Worm (Caenorhabditis elegans) whole organism, young adult: ENCODE results near the gene C17C3.15.
A peak's percentile ranks its signal among the peaks of the same experiment; 100 is the strongest.

Experiments used
- B0261.1 ChIP-seq: sonication (generic microtip); optimal IDR thresholded peaks from 2 replicates; lab custom pipeline; 2016; ENCODE audit warnings: mild to moderate bottlenecking, missing genetic modification characterization, moderate library complexity, missing compliant biosample characterization
- B0336.3 ChIP-seq: fragments of 200-800 bp; sonication (Bioruptor generic); IDR thresholded peaks from 2 replicates; pipeline ENCODE4 v1.3.6; 2022; ENCODE audit warnings: missing genetic modification characterization, missing compliant biosample characterization
- C17E4.6 ChIP-seq: fragments of 200-800 bp; sonication (Bioruptor generic); IDR thresholded peaks from 2 replicates; pipeline ENCODE4 v1.3.6; 2022; ENCODE audit warnings: missing genetic modification reagents, missing genetic modification characterization, missing compliant biosample characterization
- D2030.7 ChIP-seq: fragments of 200-800 bp; sonication (Bioruptor generic); IDR thresholded peaks from 2 replicates; pipeline ENCODE4 v1.3.6; 2022; ENCODE audit warnings: missing genetic modification reagents, missing genetic modification characterization, missing compliant biosample characterization
- F37B4.10 ChIP-seq: fragments of 200-800 bp; sonication (Bioruptor generic); IDR thresholded peaks from 2 replicates; pipeline ENCODE4 v1.3.6; 2022; ENCODE audit warnings: missing genetic modification characterization, missing compliant biosample characterization
- F49E8.2 ChIP-seq: sonication (generic microtip); optimal IDR thresholded peaks from 3 replicates; lab custom pipeline; 2017; ENCODE audit warnings: missing genetic modification characterization, mild to moderate bottlenecking, missing compliant biosample characterization, antibody characterized with exemption, moderate library complexity; ENCODE audit not compliant: insufficient read depth
- F55B11.4 ChIP-seq: sonication (generic microtip); optimal IDR thresholded peaks from 2 replicates; lab custom pipeline; 2016; ENCODE audit warnings: missing compliant biosample characterization, missing genetic modification characterization, borderline replicate concordance; ENCODE audit not compliant: insufficient read depth
- K11D2.4 ChIP-seq: fragments of 200-800 bp; sonication (Bioruptor generic); IDR thresholded peaks from 2 replicates; pipeline ENCODE4 v1.3.6; 2022; ENCODE audit warnings: missing genetic modification reagents, missing genetic modification characterization, missing compliant biosample characterization
- T07F8.4 ChIP-seq: sonication (generic microtip); optimal IDR thresholded peaks from 2 replicates; lab custom pipeline; 2016; ENCODE audit warnings: mild to moderate bottlenecking, missing genetic modification characterization, moderate library complexity, missing compliant biosample characterization
- T26A5.8 ChIP-seq: sonication (generic microtip); optimal IDR thresholded peaks from 2 replicates; lab custom pipeline; 2016; ENCODE audit warnings: missing genetic modification characterization, missing compliant biosample characterization
- Y79H2A.3 ChIP-seq: fragments of 200-800 bp; sonication (Bioruptor generic); conservative IDR thresholded peaks from 2 replicates; pipeline ENCODE4 v1.3.6; 2022; ENCODE audit warnings: missing genetic modification reagents, missing genetic modification characterization, missing compliant biosample characterization
- ZK185.1 ChIP-seq: sonication (generic microtip); optimal IDR thresholded peaks from 2 replicates; lab custom pipeline; 2016; ENCODE audit warnings: mild to moderate bottlenecking, missing genetic modification characterization, missing compliant biosample characterization; ENCODE audit not compliant: poor library complexity, severe bottlenecking
- ama-1 ChIP-seq, 3 experiments: fragments of 150-350 bp in 1 of 3; sonication (generic microtip) in 2 of 3; optimal IDR thresholded peaks; 2 replicates each; lab custom pipeline; 2014 to 2018; ENCODE audit warnings: missing biosample characterization in 2 of 3, missing genetic modification characterization in 2 of 3, missing genetic modification reagents in 2 of 3
- aptf-3 ChIP-seq: fragments of 200-800 bp; sonication (Bioruptor generic); IDR thresholded peaks from 2 replicates; pipeline ENCODE4 v1.3.6; 2022; ENCODE audit warnings: missing genetic modification characterization, missing compliant biosample characterization
- athp-1 ChIP-seq: sonication (generic microtip); optimal IDR thresholded peaks from 2 replicates; lab custom pipeline; 2017; ENCODE audit warnings: mild to moderate bottlenecking, missing genetic modification characterization, missing compliant biosample characterization
- attf-5 ChIP-seq: fragments of 200-800 bp; sonication (Bioruptor generic); optimal IDR thresholded peaks from 2 replicates; lab custom pipeline; 2018; ENCODE audit warnings: mild to moderate bottlenecking, missing genetic modification characterization, missing compliant biosample characterization
- ceh-100 ChIP-seq: fragments of 200-800 bp; sonication (Bioruptor generic); IDR thresholded peaks from 2 replicates; pipeline ENCODE4 v1.3.6; 2022; ENCODE audit warnings: missing genetic modification reagents, missing genetic modification characterization, missing compliant biosample characterization
- ceh-40 ChIP-seq: fragments of 200-800 bp; sonication (Bioruptor generic); IDR thresholded peaks from 2 replicates; pipeline ENCODE4 v1.3.6; 2022; ENCODE audit warnings: missing genetic modification characterization, missing compliant biosample characterization
- ceh-79 ChIP-seq: sonication (generic microtip); optimal IDR thresholded peaks from 2 replicates; lab custom pipeline; 2017; ENCODE audit warnings: mild to moderate bottlenecking, missing genetic modification characterization, missing compliant biosample characterization
- chd-7 ChIP-seq: sonication (generic microtip); optimal IDR thresholded peaks from 2 replicates; lab custom pipeline; 2016; ENCODE audit warnings: mild to moderate bottlenecking, missing genetic modification characterization, moderate library complexity, missing compliant biosample characterization
- die-1 ChIP-seq: sonication (generic microtip); optimal IDR thresholded peaks from 2 replicates; lab custom pipeline; 2016; ENCODE audit warnings: missing genotype, mild to moderate bottlenecking, missing genetic modification characterization, missing compliant biosample characterization
- dox-1 ChIP-seq: fragments of 200-800 bp; sonication (Bioruptor generic); IDR thresholded peaks from 2 replicates; pipeline ENCODE4 v1.3.6; 2022; ENCODE audit warnings: missing genetic modification reagents, missing genetic modification characterization, missing compliant biosample characterization
- gei-17 ChIP-seq: fragments of 200-800 bp; sonication (Bioruptor generic); optimal IDR thresholded peaks from 2 replicates; lab custom pipeline; 2018; ENCODE audit warnings: mild to moderate bottlenecking, missing genetic modification characterization, missing compliant biosample characterization
- hlh-26 ChIP-seq: fragments of 200-800 bp; sonication (Bioruptor generic); conservative IDR thresholded peaks from 2 replicates; pipeline ENCODE4 v1.3.6; 2022; ENCODE audit warnings: missing genetic modification reagents, missing genetic modification characterization, missing compliant biosample characterization
- hmg-1.2 ChIP-seq: fragments of 200-800 bp; sonication (Bioruptor generic); IDR thresholded peaks from 2 replicates; pipeline ENCODE4 v1.3.6; 2022; ENCODE audit warnings: missing genetic modification reagents, missing genetic modification characterization, missing compliant biosample characterization
- hsf-1 ChIP-seq: fragments of 200-800 bp; sonication (Bioruptor generic); IDR thresholded peaks from 2 replicates; pipeline ENCODE4 v1.3.6; 2022; ENCODE audit warnings: missing genetic modification reagents, missing genetic modification characterization, missing compliant biosample characterization
- lag-1 ChIP-seq: fragments of 200-800 bp; sonication (Bioruptor generic); IDR thresholded peaks from 2 replicates; pipeline ENCODE4 v1.3.6; 2022; ENCODE audit warnings: missing genetic modification reagents, missing genetic modification characterization, missing compliant biosample characterization
- let-526 ChIP-seq: fragments of 200-800 bp; sonication (Bioruptor generic); IDR thresholded peaks from 2 replicates; pipeline ENCODE4 v1.3.6; 2022; ENCODE audit warnings: missing genetic modification reagents, missing genetic modification characterization, missing compliant biosample characterization
- lin-35 ChIP-seq, 3 experiments: fragments of 150-350 bp in 2 of 3; sonication (generic microtip) in 1 of 3; optimal IDR thresholded peaks; 2 replicates each; lab custom pipeline; 2014 to 2018; ENCODE audit warnings: missing biosample characterization in 3 of 3, missing genetic modification characterization in 3 of 3, missing genetic modification reagents in 3 of 3
- lin-40 ChIP-seq: sonication (generic microtip); optimal IDR thresholded peaks from 2 replicates; lab custom pipeline; 2016; ENCODE audit warnings: missing genetic modification characterization, mild to moderate bottlenecking, missing compliant biosample characterization, missing genotype, missing genetic modification reagents
- lir-1 ChIP-seq: fragments of 200-800 bp; sonication (Bioruptor generic); conservative IDR thresholded peaks from 2 replicates; pipeline ENCODE4 v1.3.6; 2022; ENCODE audit warnings: missing genetic modification reagents, missing genetic modification characterization, missing compliant biosample characterization
- mel-28 ChIP-seq: sonication (generic microtip); optimal IDR thresholded peaks from 2 replicates; lab custom pipeline; 2016; ENCODE audit warnings: borderline replicate concordance, mild to moderate bottlenecking, missing genetic modification characterization, missing compliant biosample characterization
- nfya-2 ChIP-seq: fragments of 200-800 bp; sonication (Bioruptor generic); IDR thresholded peaks from 2 replicates; pipeline ENCODE4 v1.3.6; 2022; ENCODE audit warnings: missing genetic modification reagents, missing genetic modification characterization, missing compliant biosample characterization
- nfyb-1 ChIP-seq: fragments of 200-800 bp; sonication (Bioruptor generic); IDR thresholded peaks from 2 replicates; pipeline ENCODE4 v1.3.6; 2022; ENCODE audit warnings: missing genetic modification reagents, missing genetic modification characterization, missing compliant biosample characterization
- nhr-80 ChIP-seq: sonication (generic microtip); optimal IDR thresholded peaks from 2 replicates; lab custom pipeline; 2016; ENCODE audit warnings: missing genetic modification characterization, missing compliant biosample characterization
- rcor-1 ChIP-seq: fragments of 200-800 bp; sonication (Bioruptor generic); IDR thresholded peaks from 2 replicates; pipeline ENCODE4 v1.3.6; 2022; ENCODE audit warnings: missing genetic modification reagents, missing genetic modification characterization, missing compliant biosample characterization
- rec-8 ChIP-seq, 2 experiments: sonication (generic microtip); optimal IDR thresholded peaks; 2 replicates each; lab custom pipeline; 2016; ENCODE audit warnings: mild to moderate bottlenecking in 2 of 2, missing genetic modification characterization in 2 of 2, missing genetic modification reagents in 2 of 2, missing genotype in 2 of 2, missing biosample characterization in 1 of 2, missing compliant biosample characterization in 1 of 2, moderate library complexity in 1 of 2
- rpc-1 ChIP-seq, 2 experiments: fragments of 150-350 bp in 1 of 2; sonication (generic microtip) in 1 of 2; optimal IDR thresholded peaks; 2 replicates each; lab custom pipeline; 2014 to 2018; ENCODE audit warnings: missing biosample characterization in 1 of 2, missing genetic modification characterization in 1 of 2, missing genetic modification reagents in 1 of 2, missing genotype in 1 of 2
- sea-2 ChIP-seq: fragments of 200-800 bp; sonication (Bioruptor generic); IDR thresholded peaks from 2 replicates; pipeline ENCODE4 v1.3.6; 2022; ENCODE audit warnings: missing genetic modification characterization, missing compliant biosample characterization
- snpc-1.3 ChIP-seq: sonication (generic microtip); optimal IDR thresholded peaks from 2 replicates; lab custom pipeline; 2017; ENCODE audit warnings: missing genetic modification characterization, mild to moderate bottlenecking, missing compliant biosample characterization, antibody characterized with exemption, moderate library complexity, missing genotype, missing genetic modification reagents; ENCODE audit not compliant: insufficient read depth
- snpc-4 ChIP-seq, 5 experiments: fragments of 150-350 bp in 1 of 5; sonication (generic microtip) in 4 of 5; optimal IDR thresholded peaks; 2 replicates each; lab custom pipeline; 2014 to 2018; ENCODE audit warnings: missing genetic modification characterization in 5 of 5, missing biosample characterization in 3 of 5, antibody characterized with exemption in 2 of 5, mild to moderate bottlenecking in 2 of 5, missing compliant biosample characterization in 2 of 5, missing genotype in 2 of 5, moderate library complexity in 2 of 5, missing genetic modification reagents in 1 of 5
- unc-62 ChIP-seq: fragments of 150-350 bp; optimal IDR thresholded peaks from 2 replicates; lab custom pipeline; 2014; ENCODE audit warnings: missing biosample characterization, missing genetic modification reagents, missing genetic modification characterization
- xnd-1 ChIP-seq: sonication (generic microtip); optimal IDR thresholded peaks from 2 replicates; lab custom pipeline; 2016; ENCODE audit warnings: missing genotype, missing genetic modification reagents, missing genetic modification characterization, missing compliant biosample characterization
- ztf-18 ChIP-seq: sonication (generic microtip); optimal IDR thresholded peaks from 2 replicates; lab custom pipeline; 2016; ENCODE audit warnings: missing genotype, mild to moderate bottlenecking, missing genetic modification characterization, missing compliant biosample characterization
- ztf-22 ChIP-seq: fragments of 200-800 bp; sonication (Bioruptor generic); optimal IDR thresholded peaks from 2 replicates; lab custom pipeline; 2018; ENCODE audit warnings: mild to moderate bottlenecking, missing genetic modification characterization, moderate library complexity, missing compliant biosample characterization
- ztf-25 ChIP-seq: fragments of 200-800 bp; sonication (Bioruptor generic); IDR thresholded peaks from 2 replicates; pipeline ENCODE4 v1.3.6; 2022; ENCODE audit warnings: missing genetic modification reagents, missing genetic modification characterization, missing compliant biosample characterization

The C17C3.15 gene

DNA sequence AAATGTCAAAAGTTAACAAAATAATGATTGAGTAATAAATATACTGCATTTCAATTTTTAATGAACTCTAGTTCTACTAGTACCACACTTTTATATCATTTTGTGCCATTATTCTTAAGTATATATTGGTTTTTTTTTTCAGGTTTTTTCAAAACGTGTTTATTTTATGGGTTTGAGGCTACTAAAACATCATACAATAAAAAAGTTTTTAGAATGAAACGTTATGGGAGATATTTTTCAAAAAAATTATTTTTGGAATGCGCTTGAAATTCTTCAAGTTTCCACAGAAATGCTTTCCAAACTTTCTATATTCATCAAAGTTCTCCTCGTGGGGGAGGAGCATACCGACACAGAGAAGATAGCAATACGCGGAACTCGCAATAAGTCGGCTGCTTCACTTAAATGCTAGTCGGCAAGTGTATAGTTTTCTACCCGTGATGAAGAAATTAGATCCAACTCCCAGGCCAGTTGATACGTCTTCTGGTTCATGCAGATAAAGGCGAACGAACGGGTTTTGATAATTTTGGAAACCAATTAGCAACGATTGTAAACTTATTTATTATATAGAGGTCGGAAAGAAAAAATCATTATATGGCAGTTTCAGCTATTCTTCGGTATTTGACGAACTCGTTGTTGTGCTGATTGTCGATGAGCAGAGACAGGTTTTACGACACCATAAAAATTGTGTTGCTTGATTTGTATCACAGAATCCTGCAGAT, 29.0 kb downstream of the C17C3.15 start, which contains the start of gene C17G10.10:
C17G10.10 (minus strand) TSS at position 51 of the 719 bp plus-strand sequence.
- TF ChIP-seq lin-35 (GFP tag; optimal IDR thresholded peaks at IDR 0.05; lab: Kevin White, UChicago) (peak in 1 of 3 experiments; percentile 38), ZK185.1 (tag; lab: Kevin White, UChicago) (peak; percentile 76), T26A5.8 (tag; lab: Kevin White, UChicago) (no peak), gei-17 (GFP tag; lab: Kevin White, UChicago) (no peak), ceh-79 (tag; lab: Kevin White, UChicago) (no peak), unc-62 (GFP tag; lab: Kevin White, UChicago) (no peak), C17E4.6 (GFP tag; lab: Robert Waterston, UW) (no peak), hlh-26 (GFP tag; lab: Robert Waterston, UW) (no peak), ceh-100 (GFP tag; lab: Robert Waterston, UW) (peak; percentile 75), F37B4.10 (no peak), dox-1 (GFP tag; lab: Robert Waterston, UW) (peak; percentile 79), lir-1 (GFP tag; lab: Robert Waterston, UW) (no peak), chd-7 (tag; lab: Kevin White, UChicago) (no peak), K11D2.4 (no peak), rec-8 (tag; optimal IDR thresholded peaks at IDR 0.05; lab: Kevin White, UChicago) (no peak), ztf-25 (GFP tag; lab: Robert Waterston, UW) (no peak), attf-5 (GFP tag; lab: Kevin White, UChicago) (no peak), rcor-1 (GFP tag; lab: Robert Waterston, UW) (peak; percentile 66), Y79H2A.3 (no peak), xnd-1 (tag; lab: Kevin White, UChicago) (peak; percentile 57), nhr-80 (peak; percentile 59), hsf-1 (GFP tag; lab: Robert Waterston, UW) (no peak), die-1 (tag; lab: Kevin White, UChicago) (no peak), B0261.1 (peak; percentile 9), rpc-1 (optimal IDR thresholded peaks at IDR 0.05; lab: Kevin White, UChicago) (no peak), rpc-1 (tag; optimal IDR thresholded peaks at IDR 0.05; lab: Kevin White, UChicago) (peak; percentile 15), D2030.7 (GFP tag; lab: Robert Waterston, UW) (peak; percentile 82), ztf-22 (GFP tag; lab: Kevin White, UChicago) (no peak), snpc-1.3 (tag; lab: Kevin White, UChicago) (peak; percentile 87), snpc-4 (GFP tag; optimal IDR thresholded peaks at IDR 0.05; lab: Kevin White, UChicago) (peak; percentile 97), snpc-4 (tag; optimal IDR thresholded peaks at IDR 0.05; lab: Kevin White, UChicago) (peak; percentile 98 to 99 (median 98)), let-526 (no peak), ceh-40 (GFP tag; lab: Robert Waterston, UW) (no peak), hmg-1.2 (peak; percentile 90), mel-28 (tag; lab: Kevin White, UChicago) (no peak), ama-1 (optimal IDR thresholded peaks at IDR 0.05; lab: Kevin White, UChicago) (peak; percentile 83), ama-1 (GFP tag; optimal IDR thresholded peaks at IDR 0.05; lab: Kevin White, UChicago) (no peak), F49E8.2 (tag; lab: Kevin White, UChicago) (peak; percentile 88), F55B11.4 (no peak), nfya-2 (no peak), aptf-3 (GFP tag; lab: Robert Waterston, UW) (no peak), lag-1 (GFP tag; lab: Robert Waterston, UW) (no peak), ztf-18 (tag; lab: Kevin White, UChicago) (peak; percentile 14), lin-40 (tag; lab: Kevin White, UChicago) (peak; percentile 75), T07F8.4 (no peak), B0336.3 (GFP tag; lab: Robert Waterston, UW) (peak; percentile 78), sea-2 (GFP tag; lab: Robert Waterston, UW) (no peak), athp-1 (no peak), nfyb-1 (GFP tag; lab: Robert Waterston, UW) (peak; percentile 89)
